Worm (Caenorhabditis elegans): ENCODE measurements around the gene clik-1.
A peak's percentile ranks its signal among the peaks of the same experiment; 100 is the strongest.

The clik-1 gene

ce11 chrV:6801850-6802249, 33.3 kb upstream of the clik-1 start, which contains the start of gene dmsr-10:
Gene dmsr-10 (minus strand): TSS chrV:6801950.
- TF ChIP-seq tbx-37 (GFP tag; conservative IDR thresholded peaks at IDR 0.05) = no peak
- no peak for TF ChIP-seq ets-7 (tag; optimal IDR thresholded peaks at IDR 0.05)
- no peak for TF ChIP-seq ama-1 (optimal IDR thresholded peaks at IDR 0.05)
- no peak for TF ChIP-seq hnd-1 (tag; optimal IDR thresholded peaks at IDR 0.05)
- TF ChIP-seq ceh-36 (tag; optimal IDR thresholded peaks at IDR 0.05) = no peak
- no peak for TF ChIP-seq sea-1 (GFP tag; conservative IDR thresholded peaks at IDR 0.05)
- no peak for TF ChIP-seq tra-4 (tag; optimal IDR thresholded peaks at IDR 0.05)
- no peak for TF ChIP-seq F13C5.2 (tag; optimal IDR thresholded peaks at IDR 0.05)
- no peak for TF ChIP-seq aly-1 (tag; optimal IDR thresholded peaks at IDR 0.05)
- TF ChIP-seq scrt-1 (GFP tag; IDR thresholded peaks at IDR 0.05) = no peak
- no peak for TF ChIP-seq flt-1 (GFP tag; IDR thresholded peaks at IDR 0.05)
- no peak for TF ChIP-seq B0310.2 (tag; optimal IDR thresholded peaks at IDR 0.05)
- no peak for TF ChIP-seq ceh-13 (GFP tag; optimal IDR thresholded peaks at IDR 0.05)
- no peak for TF ChIP-seq hmbx-1 (tag; optimal IDR thresholded peaks at IDR 0.05)
- TF ChIP-seq hmg-4 (GFP tag; optimal IDR thresholded peaks at IDR 0.05) = no peak
- no peak for TF ChIP-seq pes-1 (GFP tag; IDR thresholded peaks at IDR 0.05)
- no peak for TF ChIP-seq tbx-11 (GFP tag; IDR thresholded peaks at IDR 0.05)

ce11 chrV:6799564-6799963, 31.0 kb upstream of the clik-1 start, which contains the start of gene dmsr-9:
Gene dmsr-9 (minus strand): TSS chrV:6799664.
- TF ChIP-seq ets-7 (tag; optimal IDR thresholded peaks at IDR 0.05) = no peak
- no peak for TF ChIP-seq aly-1 (tag; optimal IDR thresholded peaks at IDR 0.05)
- TF ChIP-seq scrt-1 (GFP tag; IDR thresholded peaks at IDR 0.05) = no peak

ce11 chrV:6796894-6797293, 28.4 kb upstream of the clik-1 start:
- TF ChIP-seq tbx-11 (GFP tag; IDR thresholded peaks at IDR 0.05) (no peak), flt-1 (GFP tag; IDR thresholded peaks at IDR 0.05) (no peak), pes-1 (GFP tag; IDR thresholded peaks at IDR 0.05) (no peak), tbx-37 (GFP tag; conservative IDR thresholded peaks at IDR 0.05) (no peak), ama-1 (optimal IDR thresholded peaks at IDR 0.05) (no peak), ceh-13 (GFP tag; optimal IDR thresholded peaks at IDR 0.05) (no peak), hmg-4 (GFP tag; optimal IDR thresholded peaks at IDR 0.05) (no peak), B0310.2 (tag; optimal IDR thresholded peaks at IDR 0.05) (no peak)

- TF ChIP-seq ama-1 (optimal IDR thresholded peaks at IDR 0.05) = no peak
- TF ChIP-seq ets-7 (tag; optimal IDR thresholded peaks at IDR 0.05) = no peak
- no peak for TF ChIP-seq aly-1 (tag; optimal IDR thresholded peaks at IDR 0.05)
- no peak for TF ChIP-seq tra-4 (tag; optimal IDR thresholded peaks at IDR 0.05)
- TF ChIP-seq pes-1 (GFP tag; IDR thresholded peaks at IDR 0.05) = no peak
- TF ChIP-seq sea-1 (GFP tag; conservative IDR thresholded peaks at IDR 0.05) = no peak
- no peak for TF ChIP-seq ceh-13 (GFP tag; optimal IDR thresholded peaks at IDR 0.05)
- TF ChIP-seq F13C5.2 (tag; optimal IDR thresholded peaks at IDR 0.05) = no peak
Measured at ce11 chrV:6796264-6796663, 27.7 kb upstream of the clik-1 start.

- no peak for TF ChIP-seq tbx-37 (GFP tag; conservative IDR thresholded peaks at IDR 0.05)
Measured at ce11 chrV:6793744-6794239, 25.3 kb upstream of the clik-1 start, which contains the start of gene ZC404.1. Gene ZC404.1 (plus strand): TSS chrV:6794189.

- no peak for TF ChIP-seq flt-1 (GFP tag; IDR thresholded peaks at IDR 0.05)
- TF ChIP-seq hnd-1 (tag; optimal IDR thresholded peaks at IDR 0.05) = no peak
- TF ChIP-seq tbx-11 (GFP tag; IDR thresholded peaks at IDR 0.05) = no peak
- TF ChIP-seq ets-7 (tag; optimal IDR thresholded peaks at IDR 0.05) = no peak
- no peak for TF ChIP-seq tbx-37 (GFP tag; conservative IDR thresholded peaks at IDR 0.05)
- no peak for TF ChIP-seq ama-1 (optimal IDR thresholded peaks at IDR 0.05)
- no peak for TF ChIP-seq B0310.2 (tag; optimal IDR thresholded peaks at IDR 0.05)
- no peak for TF ChIP-seq hmg-4 (GFP tag; optimal IDR thresholded peaks at IDR 0.05)
- no peak for TF ChIP-seq pes-1 (GFP tag; IDR thresholded peaks at IDR 0.05)
- no peak for TF ChIP-seq F13C5.2 (tag; optimal IDR thresholded peaks at IDR 0.05)
- TF ChIP-seq sea-1 (GFP tag; conservative IDR thresholded peaks at IDR 0.05) = no peak
- no peak for TF ChIP-seq ceh-13 (GFP tag; optimal IDR thresholded peaks at IDR 0.05)
- no peak for TF ChIP-seq scrt-1 (GFP tag; IDR thresholded peaks at IDR 0.05)
- TF ChIP-seq aly-1 (tag; optimal IDR thresholded peaks at IDR 0.05) = no peak
- no peak for TF ChIP-seq ceh-36 (tag; optimal IDR thresholded peaks at IDR 0.05)
- no peak for TF ChIP-seq hmbx-1 (tag; optimal IDR thresholded peaks at IDR 0.05)
- no peak for TF ChIP-seq tra-4 (tag; optimal IDR thresholded peaks at IDR 0.05)
Measured at ce11 chrV:6792973-6793372, 24.4 kb upstream of the clik-1 start.

ce11 chrV:6792565-6792964, 24.0 kb upstream of the clik-1 start, which contains the start of gene gck-2:
Gene gck-2 (minus strand): TSS chrV:6792665.
- TF ChIP-seq ceh-13 (GFP tag; optimal IDR thresholded peaks at IDR 0.05) = no peak
- no peak for TF ChIP-seq hnd-1 (tag; optimal IDR thresholded peaks at IDR 0.05)
- no peak for TF ChIP-seq scrt-1 (GFP tag; IDR thresholded peaks at IDR 0.05)
- TF ChIP-seq B0310.2 (tag; optimal IDR thresholded peaks at IDR 0.05) = no peak
- no peak for TF ChIP-seq flt-1 (GFP tag; IDR thresholded peaks at IDR 0.05)
- TF ChIP-seq tbx-37 (GFP tag; conservative IDR thresholded peaks at IDR 0.05) = no peak

ce11 chrV:6787906-6788430, 19.4 kb upstream of the clik-1 start, which contains the start of gene ZC404.2:
Gene ZC404.2 (plus strand): TSS chrV:6787952.
- TF ChIP-seq ama-1 (optimal IDR thresholded peaks at IDR 0.05) = peak; percentile 69
- no peak for TF ChIP-seq flt-1 (GFP tag; IDR thresholded peaks at IDR 0.05)
- TF ChIP-seq aly-1 (tag; optimal IDR thresholded peaks at IDR 0.05) = no peak
- no peak for TF ChIP-seq tbx-11 (GFP tag; IDR thresholded peaks at IDR 0.05)
- TF ChIP-seq ceh-13 (GFP tag; optimal IDR thresholded peaks at IDR 0.05) = no peak
- 0 out of 2 replicates have a peak, but pooled peaks have one; percentile 13 for TF ChIP-seq scrt-1 (GFP tag; IDR thresholded peaks at IDR 0.05)

Measured in whole organism, early embryonic.